Fruit fly (Drosophila melanogaster) whole organism, embryonic: Measurements from ENCODE around the gene Twdlalpha.

ENCODE experiments used
- Awh ChIP-seq: fragments of 200-800 bp; sonication (Bioruptor generic); IDR thresholded peaks from 2 replicates; pipeline ENCODE4, ENCODE4 v1.3.6; 2022; ENCODE audit warnings: missing biosample characterization, missing genetic modification characterization
- BEAF-32 ChIP-seq: fragments of 200-800 bp; sonication (Bioruptor generic); optimal IDR thresholded peaks from 3 replicates; lab custom pipeline; 2017; ENCODE audit warnings: missing biosample characterization, missing genetic modification characterization, mild to moderate bottlenecking, moderate library complexity, missing genetic modification reagents
- CG12769 ChIP-seq: fragments of 200-800 bp; sonication (Bioruptor generic); optimal IDR thresholded peaks from 2 replicates; lab custom pipeline; 2019; ENCODE audit warnings: missing biosample characterization, mild to moderate bottlenecking, missing genetic modification characterization, moderate library complexity
- CG13894 ChIP-seq: fragments of 200-800 bp; sonication (Bioruptor generic); optimal IDR thresholded peaks from 3 replicates; lab custom pipeline; 2018; ENCODE audit warnings: missing biosample characterization, mild to moderate bottlenecking, missing genetic modification characterization, moderate library complexity
- CG15601 ChIP-seq: fragments of 200-800 bp; sonication (Bioruptor generic); optimal IDR thresholded peaks from 3 replicates; lab custom pipeline; 2019; ENCODE audit warnings: missing biosample characterization, mild to moderate bottlenecking, missing genetic modification characterization, moderate library complexity
- CG15696 ChIP-seq: fragments of 200-800 bp; sonication (Bioruptor generic); optimal IDR thresholded peaks from 2 replicates; lab custom pipeline; 2019; ENCODE audit warnings: missing biosample characterization, mild to moderate bottlenecking, missing genetic modification characterization, moderate library complexity
- CG18599 ChIP-seq: fragments of 200-800 bp; sonication (Bioruptor generic); optimal IDR thresholded peaks from 3 replicates; lab custom pipeline; 2017; ENCODE audit warnings: missing biosample characterization, missing genetic modification characterization, mild to moderate bottlenecking, moderate library complexity, missing genetic modification reagents
- CG3163 ChIP-seq: fragments of 200-800 bp; sonication (Bioruptor generic); optimal IDR thresholded peaks from 3 replicates; lab custom pipeline; 2016; ENCODE audit warnings: missing biosample characterization, missing genetic modification characterization
- CG3726 ChIP-seq: fragments of 200-800 bp; sonication (Bioruptor generic); IDR thresholded peaks from 3 replicates; pipeline ENCODE4, ENCODE4 v1.3.6; 2022; ENCODE audit warnings: missing biosample characterization, missing genetic modification characterization
- CG43689 ChIP-seq: fragments of 200-800 bp; sonication (Bioruptor generic); IDR thresholded peaks from 2 replicates; pipeline ENCODE4 v1.3.6; 2022; ENCODE audit warnings: missing biosample characterization, missing genetic modification characterization
- CG6854 ChIP-seq: fragments of 200-800 bp; sonication (Bioruptor generic); optimal IDR thresholded peaks from 3 replicates; lab custom pipeline; 2017; ENCODE audit warnings: missing biosample characterization, mild to moderate bottlenecking, missing genetic modification characterization
- CG8388 ChIP-seq: fragments of 200-800 bp; sonication (Bioruptor generic); optimal IDR thresholded peaks from 2 replicates; lab custom pipeline; 2019; ENCODE audit warnings: missing biosample characterization, mild to moderate bottlenecking, missing genetic modification characterization, moderate library complexity
- Dfd ChIP-seq, 2 experiments: fragments of >200 bp; optimal IDR thresholded peaks; 2 replicates each; lab custom pipeline; 2017; ENCODE audit warnings: missing biosample characterization in 2 of 2, missing genetic modification characterization in 2 of 2
- Elba2 ChIP-seq: fragments of 200-800 bp; sonication (Bioruptor generic); optimal IDR thresholded peaks from 3 replicates; lab custom pipeline; 2016; ENCODE audit warnings: missing biosample characterization, missing genetic modification characterization
- Ets65A ChIP-seq: fragments of 200-800 bp; sonication (Bioruptor generic); peaks from one replicate; lab custom pipeline; 2016; ENCODE audit warnings: missing biosample characterization, missing genetic modification characterization
- Gug ChIP-seq: fragments of 200-800 bp; sonication (Bioruptor generic); IDR thresholded peaks from 4 replicates; pipeline ENCODE4 v1.3.6; 2022; ENCODE audit warnings: missing biosample characterization, missing genetic modification characterization
- HLH54F ChIP-seq: fragments of 200-800 bp; sonication (Bioruptor generic); optimal IDR thresholded peaks from 3 replicates; lab custom pipeline; 2016; ENCODE audit warnings: missing biosample characterization, missing genetic modification characterization
- Meics ChIP-seq: fragments of 200-800 bp; sonication (Bioruptor generic); optimal IDR thresholded peaks from 2 replicates; lab custom pipeline; 2017; ENCODE audit warnings: missing biosample characterization, mild to moderate bottlenecking, missing genetic modification characterization
- NFAT ChIP-seq: fragments of 200-800 bp; sonication (Bioruptor generic); IDR thresholded peaks from 2 replicates; pipeline ENCODE4 v1.3.6; 2022; ENCODE audit warnings: missing biosample characterization, missing genetic modification characterization
- Optix ChIP-seq: fragments of 200-800 bp; sonication (Bioruptor generic); IDR thresholded peaks from 3 replicates; pipeline ENCODE4 v1.3.6; 2022; ENCODE audit warnings: missing biosample characterization, missing genetic modification characterization
- Pdp1 ChIP-seq, 2 experiments: fragments of 200-800 bp; sonication (Bioruptor generic); optimal IDR thresholded peaks; 3 replicates each; lab custom pipeline; 2016; ENCODE audit warnings: missing biosample characterization in 2 of 2, missing genetic modification characterization in 2 of 2, mild to moderate bottlenecking in 1 of 2, moderate library complexity in 1 of 2
- abd-A ChIP-seq: fragments of 200-800 bp; sonication (Bioruptor generic); optimal IDR thresholded peaks from 3 replicates; lab custom pipeline; 2019; ENCODE audit warnings: missing biosample characterization, mild to moderate bottlenecking, missing genetic modification characterization, moderate library complexity
- chinmo ChIP-seq: fragments of 200-800 bp; sonication (Bioruptor generic); IDR thresholded peaks from 4 replicates; pipeline ENCODE4 v1.3.6; 2022; ENCODE audit warnings: missing biosample characterization, missing genetic modification characterization; ENCODE audit not compliant: partially characterized antibody
- corto ChIP-seq: fragments of 200-800 bp; sonication (Bioruptor generic); optimal IDR thresholded peaks from 2 replicates; lab custom pipeline; 2016; ENCODE audit warnings: missing biosample characterization, mild to moderate bottlenecking, missing genetic modification characterization, moderate library complexity
- en ChIP-seq: fragments of 200-800 bp; sonication (Bioruptor generic); optimal IDR thresholded peaks from 2 replicates; lab custom pipeline; 2016; ENCODE audit warnings: missing biosample characterization, missing genetic modification characterization
- fd3F ChIP-seq: fragments of 200-800 bp; sonication (Bioruptor generic); optimal IDR thresholded peaks from 2 replicates; lab custom pipeline; 2018; ENCODE audit warnings: missing biosample characterization, mild to moderate bottlenecking, missing genetic modification characterization, moderate library complexity
- fu2 ChIP-seq: fragments of 200-800 bp; sonication (Bioruptor generic); optimal IDR thresholded peaks from 2 replicates; lab custom pipeline; 2016; ENCODE audit warnings: missing biosample characterization, missing genetic modification characterization
- grn ChIP-seq: fragments of 200-800 bp; sonication (Bioruptor generic); optimal IDR thresholded peaks from 3 replicates; lab custom pipeline; 2017; ENCODE audit warnings: missing biosample characterization, missing genetic modification characterization
- hkb ChIP-seq, 2 experiments: fragments of 200-800 bp in 1 of 2; fragments of >200 bp in 1 of 2; sonication (Bioruptor generic) in 1 of 2; IDR thresholded peaks in 1 of 2; optimal IDR thresholded peaks in 1 of 2; 2 replicates each; pipeline versions ENCODE4 v1.3.6 to Lab custom; 2017 to 2022; ENCODE audit warnings: missing biosample characterization in 1 of 2, missing genetic modification characterization in 1 of 2
- nmo ChIP-seq: fragments of 200-800 bp; sonication (Bioruptor generic); optimal IDR thresholded peaks from 2 replicates; lab custom pipeline; 2018; ENCODE audit warnings: missing biosample characterization, mild to moderate bottlenecking, missing genetic modification characterization, moderate library complexity
- sc ChIP-seq, 3 experiments: fragments of >200 bp in 2 of 3; fragments of 200-800 bp in 1 of 3; sonication (Bioruptor generic) in 1 of 3; optimal IDR thresholded peaks; 2 replicates in 2 of 3; 3 replicates in 1 of 3; lab custom pipeline; 2017; ENCODE audit warnings: mild to moderate bottlenecking in 1 of 3, missing biosample characterization in 1 of 3, missing genetic modification characterization in 1 of 3, missing genetic modification reagents in 1 of 3
- sens ChIP-seq: fragments of 200-800 bp; sonication (Bioruptor generic); peaks from one replicate; lab custom pipeline; 2016; ENCODE audit warnings: missing biosample characterization, missing genetic modification characterization
- so ChIP-seq: fragments of 200-800 bp; sonication (Bioruptor generic); IDR thresholded peaks from 3 replicates; pipeline ENCODE4 v1.3.6; 2022; ENCODE audit warnings: missing biosample characterization, missing genetic modification characterization
- ssp ChIP-seq: fragments of 200-800 bp; sonication (Bioruptor generic); IDR thresholded peaks from 2 replicates; pipeline ENCODE4 v1.3.6; 2022; ENCODE audit warnings: missing biosample characterization, missing genetic modification characterization
- vvl ChIP-seq: fragments of 200-800 bp; sonication (Bioruptor generic); IDR thresholded peaks from 2 replicates; pipeline ENCODE4 v1.3.6; 2022; ENCODE audit warnings: missing biosample characterization, missing genetic modification characterization
- wdn ChIP-seq: fragments of 200-800 bp; sonication (Bioruptor generic); IDR thresholded peaks from 2 replicates; pipeline ENCODE4 v1.3.6; 2022; ENCODE audit warnings: missing biosample characterization, missing genetic modification characterization

Twdlalpha gene

dm6 chrX:16730791-16731190 is 11.9 kb upstream of the Twdlalpha start, which contains the start of gene TwdlX:
TwdlX (plus strand) TSS chrX:16731091.
- TF ChIP-seq sc (optimal IDR thresholded peaks at IDR 0.05; lab: Kevin White, UChicago) = no peak
- no peak for TF ChIP-seq sc (GFP tag; optimal IDR thresholded peaks at IDR 0.05; lab: Kevin White, UChicago)

dm6 chrX:16733244-16733643 is 9.4 kb upstream of the Twdlalpha start:
- peak; percentile 71 for TF ChIP-seq grn (GFP tag; lab: Kevin White, UChicago)
- TF ChIP-seq Ets65A (GFP tag; lab: Kevin White, UChicago) = peak; percentile 34
- peak; percentile 45; the same call in 1 of the 2 replicates for TF ChIP-seq Awh
- TF ChIP-seq CG43689 = no peak
- peak; percentile 3 for TF ChIP-seq sens (GFP tag; lab: Kevin White, UChicago)
- TF ChIP-seq CG13894 (tag; lab: Kevin White, UChicago) = peak; percentile 87
- no peak for TF ChIP-seq CG8388 (GFP tag; lab: Kevin White, UChicago)
- TF ChIP-seq abd-A = peak; percentile 57

DNA sequence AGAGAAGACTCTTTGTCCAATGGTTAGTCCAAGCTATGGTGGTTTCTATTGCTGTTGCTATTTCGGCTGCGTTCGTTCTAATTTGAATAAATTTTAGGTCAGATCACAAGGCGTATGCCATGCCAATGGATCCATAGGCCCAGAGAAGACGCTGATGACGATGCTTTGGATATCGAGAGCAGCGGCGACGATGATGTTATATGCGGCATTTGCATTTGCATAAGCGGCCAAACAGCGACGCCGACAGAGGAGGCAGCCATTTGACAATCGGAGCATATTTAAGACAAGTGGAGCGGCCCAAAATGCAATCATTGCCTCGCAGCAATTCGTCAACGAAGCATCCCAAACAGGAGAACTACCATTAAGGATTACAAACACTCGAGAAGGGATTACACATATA is 8.0 kb upstream of the Twdlalpha start, which contains the start of gene TwdlY:
TwdlY (plus strand) TSS at position 301 of the 400 bp plus-strand sequence.
- peak; percentile 53; the same call in 1 of the 2 replicates for TF ChIP-seq vvl (GFP tag; lab: Robert Waterston, UW)
- TF ChIP-seq CG3163 (GFP tag; lab: Kevin White, UChicago) = no peak
- TF ChIP-seq en (GFP tag; lab: Kevin White, UChicago) = no peak
- peak; percentile 6 for TF ChIP-seq CG12769
- TF ChIP-seq chinmo (GFP tag; lab: Robert Waterston, UW) = peak; percentile 53; the same call in 1 of the 4 replicates
- no peak for TF ChIP-seq Dfd (GFP tag; optimal IDR thresholded peaks at IDR 0.05; lab: Kevin White, UChicago)
- no peak for TF ChIP-seq so (GFP tag; lab: Robert Waterston, UW)
- TF ChIP-seq ssp = no peak
- no peak for TF ChIP-seq CG3726 (GFP tag; lab: Robert Waterston, UW)
- TF ChIP-seq Gug = no peak
- TF ChIP-seq grn (GFP tag; lab: Kevin White, UChicago) = no peak
- no peak for TF ChIP-seq BEAF-32 (GFP tag; lab: Kevin White, UChicago)
- TF ChIP-seq CG15696 (tag; lab: Kevin White, UChicago) = no peak
- TF ChIP-seq hkb (optimal IDR thresholded peaks at IDR 0.05; lab: Kevin White, UChicago) = no peak
- no peak for TF ChIP-seq hkb (GFP tag; IDR thresholded peaks at IDR 0.05; lab: Robert Waterston, UW)

dm6 chrX:16736180-16736579 is 6.5 kb upstream of the Twdlalpha start:
- peak; percentile 94 for TF ChIP-seq CG13894 (tag; lab: Kevin White, UChicago)
- TF ChIP-seq CG18599 (GFP tag; lab: Kevin White, UChicago) = no peak
- TF ChIP-seq, all 482 proteins: peak for 1

dm6 chrX:16737878-16738277 is 4.8 kb upstream of the Twdlalpha start, which contains the start of gene TwdlZ:
TwdlZ (plus strand) TSS chrX:16738178.
- TF ChIP-seq Pdp1 (GFP tag; optimal IDR thresholded peaks at IDR 0.05; lab: Kevin White, UChicago) (peak in 1 of 2 experiments; percentile 17), Optix (GFP tag; lab: Robert Waterston, UW) (no peak), wdn (GFP tag; lab: Robert Waterston, UW) (no peak)

dm6 chrX:16740606-16741005 is 2.0 kb upstream of the Twdlalpha start, which contains the start of gene CG32568:
CG32568 (plus strand) TSS chrX:16740906.
- TF ChIP-seq CG6854 (GFP tag; lab: Kevin White, UChicago) (no peak), nmo (no peak), fu2 (no peak), NFAT (no peak), CG15601 (tag; lab: Kevin White, UChicago) (no peak), Elba2 (GFP tag; lab: Kevin White, UChicago) (no peak), HLH54F (GFP tag; lab: Kevin White, UChicago) (no peak), corto (GFP tag; lab: Kevin White, UChicago) (no peak), Meics (GFP tag; lab: Kevin White, UChicago) (no peak), fd3F (GFP tag; lab: Kevin White, UChicago) (no peak)
- TF ChIP-seq, all 482 proteins: peak for 0
